Fruit fly (Drosophila melanogaster) whole organism, wandering third instar larva: ENCODE results near the gene Nfs1.

ENCODE experiments used
- GATAd ChIP-seq: sonication (Bioruptor generic); optimal IDR thresholded peaks from 2 replicates; lab custom pipeline; 2016; ENCODE audit warnings: missing biosample characterization, missing genetic modification characterization
- Myc ChIP-seq: fragments of >200 bp; optimal IDR thresholded peaks from 2 replicates; lab custom pipeline; 2017
- br ChIP-seq: fragments of 200-800 bp; sonication (Bioruptor generic); optimal IDR thresholded peaks from 2 replicates; lab custom pipeline; 2016; ENCODE audit warnings: missing biosample characterization, missing genetic modification characterization
- brk ChIP-seq: fragments of 200-800 bp; sonication (Bioruptor generic); optimal IDR thresholded peaks from 2 replicates; lab custom pipeline; 2016; ENCODE audit warnings: missing biosample characterization, mild to moderate bottlenecking, missing genetic modification characterization
- pan ChIP-seq: fragments of >200 bp; optimal IDR thresholded peaks from 2 replicates; lab custom pipeline; 2017

DNA sequence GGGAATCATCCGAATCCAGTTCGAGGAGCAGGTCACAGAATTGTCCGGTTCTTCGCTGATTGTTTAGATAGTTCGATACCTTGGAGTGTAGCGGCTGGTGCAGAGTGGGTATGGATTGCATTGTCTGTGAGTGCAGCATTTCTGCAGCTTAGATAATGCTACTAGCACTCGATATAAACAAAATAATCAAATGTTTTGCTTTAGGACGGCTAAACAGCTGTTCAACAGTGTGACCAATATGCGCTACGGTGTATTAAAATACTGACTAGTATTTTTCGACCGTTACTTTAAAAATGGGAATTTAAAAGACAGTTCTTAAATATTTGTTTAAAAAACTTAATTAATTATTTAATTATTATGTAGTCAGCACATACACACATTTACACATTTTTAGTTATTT is 49.3 kb downstream of the Nfs1 start, which contains the start of gene Plzf:
- no peak for TF ChIP-seq pan (lab: Kevin White, UChicago)
- no peak for TF ChIP-seq br (GFP tag; lab: Kevin White, UChicago)
- no peak for TF ChIP-seq brk (GFP tag; lab: Kevin White, UChicago)
- no peak for TF ChIP-seq GATAd (GFP tag; lab: Kevin White, UChicago)
- no peak for TF ChIP-seq Myc (lab: Kevin White, UChicago)
